Worm (Caenorhabditis elegans): ENCODE measurements around the gene T08H10.3.

DNA sequence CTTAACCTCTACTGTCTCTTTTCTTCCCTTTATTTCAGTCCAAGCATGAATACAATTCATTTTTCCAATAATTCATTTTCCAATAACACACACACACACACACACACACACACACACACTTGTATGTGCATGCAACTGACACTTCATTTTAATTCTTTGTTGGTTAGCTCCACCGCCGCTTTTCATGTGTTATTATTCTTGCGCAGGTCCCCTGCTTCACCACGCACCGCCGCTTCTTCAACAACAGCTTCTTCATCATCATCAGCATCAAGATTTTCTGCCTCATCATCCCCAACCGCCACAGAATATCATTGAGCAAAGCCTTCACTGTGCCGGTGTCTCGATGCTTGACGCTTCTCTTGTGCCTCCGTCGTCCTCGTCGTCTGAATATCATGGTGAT is 33.3 kb downstream of the T08H10.3 start:
- TF ChIP-seq unc-62 (GFP tag; optimal IDR thresholded peaks at IDR 0.05 in 1 of 2) = peak in 1 of 2 experiments; percentile 94
- TF ChIP-seq unc-62 (tag; optimal IDR thresholded peaks at IDR 0.05) = no peak
- no peak for TF ChIP-seq pha-4 (GFP tag; IDR thresholded peaks at IDR 0.05)
- TF ChIP-seq pha-4 (tag; optimal IDR thresholded peaks at IDR 0.05) = no peak
- no peak for TF ChIP-seq nhr-11 (tag; optimal IDR thresholded peaks at IDR 0.05)
- no peak for TF ChIP-seq nhr-48 (tag; optimal IDR thresholded peaks at IDR 0.05)
- TF ChIP-seq lin-38 (GFP tag; IDR thresholded peaks at IDR 0.05) = no peak
- no peak for TF ChIP-seq zfp-2 (tag; optimal IDR thresholded peaks at IDR 0.05)
- TF ChIP-seq egl-27 (tag; optimal IDR thresholded peaks at IDR 0.05) = no peak
- TF ChIP-seq lin-13 (GFP tag; optimal IDR thresholded peaks at IDR 0.05) = no peak
- no peak for TF ChIP-seq lsy-2 (tag; optimal IDR thresholded peaks at IDR 0.05)
- no peak for TF ChIP-seq mdt-29 (GFP tag; IDR thresholded peaks at IDR 0.05)
- no peak for TF ChIP-seq daf-12 (tag; optimal IDR thresholded peaks at IDR 0.05)
